Worm (Caenorhabditis elegans): ENCODE data around the gene F15B9.10.

ce11 chrV:12997422-12997821 lies 11.3 kb downstream of the F15B9.10 start, which contains the start of gene far-3:
- TF ChIP-seq nhr-11 (tag; optimal IDR thresholded peaks at IDR 0.05) = no peak
- no peak for TF ChIP-seq snpc-4 (tag; optimal IDR thresholded peaks at IDR 0.05)
- no peak for TF ChIP-seq ama-1 (optimal IDR thresholded peaks at IDR 0.05)
- TF ChIP-seq nhr-6 (tag; optimal IDR thresholded peaks at IDR 0.05) = no peak
- no peak for TF ChIP-seq ceh-82 (tag; optimal IDR thresholded peaks at IDR 0.05)
- TF ChIP-seq unc-39 (tag; optimal IDR thresholded peaks at IDR 0.05) = no peak

Measured in whole organism, L2 larva.